Worm (Caenorhabditis elegans) whole organism, midembryonic: Measurements from ENCODE around the gene mttu-1.

Source experiments
- cog-1 ChIP-seq: sonication (generic microtip); optimal IDR thresholded peaks from 2 replicates; lab custom pipeline; 2016; ENCODE audit warnings: missing genetic modification characterization, missing compliant biosample characterization
- flt-1 ChIP-seq: fragments of 200-800 bp; sonication (Bioruptor generic); IDR thresholded peaks from 2 replicates; pipeline ENCODE4 v1.3.6; 2022; ENCODE audit warnings: missing genetic modification characterization, missing compliant biosample characterization
- klf-2 ChIP-seq: fragments of 200-800 bp; sonication (Bioruptor generic); conservative IDR thresholded peaks from 2 replicates; pipeline ENCODE4 v1.3.6; 2022; ENCODE audit warnings: missing genetic modification reagents, missing genetic modification characterization, missing compliant biosample characterization
- med-1 ChIP-seq: sonication (generic microtip); optimal IDR thresholded peaks from 2 replicates; lab custom pipeline; 2017; ENCODE audit warnings: missing genetic modification characterization, mild to moderate bottlenecking, missing compliant biosample characterization, antibody characterized with exemption, missing genetic modification reagents; ENCODE audit not compliant: insufficient read depth
- ref-1 ChIP-seq: fragments of 200-800 bp; sonication (Bioruptor generic); conservative IDR thresholded peaks from 2 replicates; pipeline ENCODE4 v1.3.6; 2022; ENCODE audit warnings: missing genetic modification reagents, missing genetic modification characterization, missing compliant biosample characterization
- tab-1 ChIP-seq: fragments of 200-800 bp; sonication (Bioruptor generic); IDR thresholded peaks from 2 replicates; pipeline ENCODE4 v1.3.6; 2022; ENCODE audit warnings: missing genetic modification characterization, missing compliant biosample characterization
- ztf-29 ChIP-seq: fragments of 200-800 bp; sonication (Bioruptor generic); IDR thresholded peaks from 2 replicates; pipeline ENCODE4 v1.3.6; 2022; ENCODE audit warnings: missing genetic modification reagents, missing genetic modification characterization, missing compliant biosample characterization

DNA sequence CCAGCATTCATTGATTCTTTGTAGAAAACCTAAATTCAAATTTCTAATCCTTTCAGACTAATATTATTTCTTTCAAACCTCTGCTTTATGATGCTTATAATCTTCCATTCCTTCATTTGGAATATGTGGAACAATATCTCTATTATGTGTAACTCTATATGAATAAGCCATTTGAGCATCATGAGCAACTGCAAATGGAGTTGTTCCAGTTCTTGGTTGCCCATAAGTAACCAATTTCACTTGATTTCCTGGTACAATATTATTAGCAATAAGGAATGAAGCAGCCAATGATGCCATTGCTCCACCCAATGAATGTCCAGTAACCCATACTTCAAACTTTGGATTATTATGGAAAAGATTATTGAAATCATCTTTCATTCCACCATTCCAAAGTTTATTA lies 8.3 kb upstream of the mttu-1 start:
- TF ChIP-seq ref-1 = no peak
- no peak for TF ChIP-seq ztf-29 (GFP tag; lab: Robert Waterston, UW)
- TF ChIP-seq klf-2 (GFP tag; lab: Robert Waterston, UW) = no peak
- TF ChIP-seq cog-1 (tag; lab: Kevin White, UChicago) = no peak
- no peak for TF ChIP-seq tab-1 (GFP tag; lab: Robert Waterston, UW)
- TF ChIP-seq med-1 (GFP tag; lab: Kevin White, UChicago) = no peak
- TF ChIP-seq flt-1 (GFP tag; lab: Robert Waterston, UW) = no peak
